Worm (Caenorhabditis elegans) whole organism, L3 larva: ENCODE data around the gene pgm-2.

Experiments
- aly-2 ChIP-seq: fragments of 150-350 bp; optimal IDR thresholded peaks from 2 replicates; lab custom pipeline; 2014; ENCODE audit warnings: missing biosample characterization, missing genetic modification characterization
- ceh-28 ChIP-seq: fragments of 150-350 bp; optimal IDR thresholded peaks from 2 replicates; lab custom pipeline; 2014; ENCODE audit warnings: missing biosample characterization, missing genetic modification reagents, missing genetic modification characterization
- daf-12 ChIP-seq: fragments of 150-350 bp; optimal IDR thresholded peaks from 2 replicates; lab custom pipeline; 2014; ENCODE audit warnings: missing biosample characterization, missing genetic modification reagents, missing genetic modification characterization
- egl-27 ChIP-seq: sonication (generic microtip); optimal IDR thresholded peaks from 4 replicates; lab custom pipeline; 2017; ENCODE audit warnings: missing biosample characterization, missing genetic modification reagents, missing genetic modification characterization
- nhr-43 ChIP-seq: sonication (generic microtip); optimal IDR thresholded peaks from 2 replicates; lab custom pipeline; 2016; ENCODE audit warnings: mild to moderate bottlenecking, missing genetic modification characterization, missing compliant biosample characterization; ENCODE audit not compliant: poor library complexity, severe bottlenecking
- pqm-1 ChIP-seq: fragments of 150-350 bp; optimal IDR thresholded peaks from 2 replicates; lab custom pipeline; 2017; ENCODE audit warnings: missing biosample characterization, missing genetic modification characterization, inconsistent platforms
- snpc-4 ChIP-seq: fragments of 150-350 bp; optimal IDR thresholded peaks from 2 replicates; lab custom pipeline; 2014; ENCODE audit warnings: missing biosample characterization, missing genetic modification characterization
- ztf-11 ChIP-seq: fragments of 150-350 bp; optimal IDR thresholded peaks from 2 replicates; lab custom pipeline; 2014; ENCODE audit warnings: missing biosample characterization, missing genetic modification characterization

- TF ChIP-seq nhr-43 (tag; lab: Kevin White, UChicago) (no peak), snpc-4 (tag; lab: Kevin White, UChicago) (no peak), pqm-1 (tag; lab: Kevin White, UChicago) (no peak), ztf-11 (tag; lab: Kevin White, UChicago) (no peak), egl-27 (tag; lab: Kevin White, UChicago) (no peak), daf-12 (tag; lab: Kevin White, UChicago) (no peak), aly-2 (tag; lab: Kevin White, UChicago) (no peak), ceh-28 (no peak)
These were observed 6.4 kb downstream of the pgm-2 start for ce11 chrIII:13305537-13305936.
